Worm (Caenorhabditis elegans) whole organism, L3 larva: ENCODE results near the gene eor-1.

Experiments used
- ama-1 ChIP-seq: fragments of 150-350 bp; optimal IDR thresholded peaks from 2 replicates; lab custom pipeline; 2018
- ceh-16 ChIP-seq: sonication (generic microtip); optimal IDR thresholded peaks from 2 replicates; lab custom pipeline; 2017; ENCODE audit warnings: missing biosample characterization, missing genetic modification characterization
- ceh-9 ChIP-seq: sonication (generic microtip); optimal IDR thresholded peaks from 2 replicates; lab custom pipeline; 2018; ENCODE audit warnings: missing biosample characterization, missing genetic modification characterization
- elt-3 ChIP-seq, 3 experiments: fragments of 150-350 bp in 1 of 3; sonication (generic microtip) in 2 of 3; optimal IDR thresholded peaks; 2 replicates in 2 of 3; 4 replicates in 1 of 3; lab custom pipeline; 2014 to 2017; ENCODE audit warnings: missing biosample characterization in 3 of 3, missing genetic modification characterization in 3 of 3
- eor-1 ChIP-seq, 2 experiments: fragments of 150-350 bp; optimal IDR thresholded peaks; 2 replicates each; lab custom pipeline; 2014 to 2018; ENCODE audit warnings: missing biosample characterization in 2 of 2, missing genetic modification characterization in 2 of 2
- lin-39 ChIP-seq: fragments of 150-350 bp; optimal IDR thresholded peaks from 2 replicates; lab custom pipeline; 2018; ENCODE audit warnings: missing biosample characterization, missing genetic modification reagents, missing genetic modification characterization
- nhr-12 ChIP-seq: fragments of 150-350 bp; optimal IDR thresholded peaks from 2 replicates; lab custom pipeline; 2014; ENCODE audit warnings: missing biosample characterization, missing genetic modification characterization
- nhr-23 ChIP-seq: fragments of 150-350 bp; optimal IDR thresholded peaks from 2 replicates; lab custom pipeline; 2014; ENCODE audit warnings: missing biosample characterization, missing genetic modification reagents, missing genetic modification characterization
- nhr-28 ChIP-seq: fragments of 150-350 bp; optimal IDR thresholded peaks from 2 replicates; lab custom pipeline; 2014; ENCODE audit warnings: missing biosample characterization, missing genetic modification characterization
- pqm-1 ChIP-seq: fragments of 150-350 bp; optimal IDR thresholded peaks from 2 replicates; lab custom pipeline; 2017; ENCODE audit warnings: missing biosample characterization, missing genetic modification characterization, inconsistent platforms
- skn-1 ChIP-seq: fragments of 150-350 bp; optimal IDR thresholded peaks from 2 replicates; lab custom pipeline; 2014; ENCODE audit warnings: missing biosample characterization, missing genetic modification characterization
- snpc-4 ChIP-seq: fragments of 150-350 bp; optimal IDR thresholded peaks from 2 replicates; lab custom pipeline; 2014; ENCODE audit warnings: missing biosample characterization, missing genetic modification characterization
- ztf-11 ChIP-seq: fragments of 150-350 bp; optimal IDR thresholded peaks from 2 replicates; lab custom pipeline; 2014; ENCODE audit warnings: missing biosample characterization, missing genetic modification characterization
- ztf-4 ChIP-seq: fragments of 150-350 bp; optimal IDR thresholded peaks from 2 replicates; lab custom pipeline; 2014; ENCODE audit warnings: missing biosample characterization, missing genetic modification characterization

DNA sequence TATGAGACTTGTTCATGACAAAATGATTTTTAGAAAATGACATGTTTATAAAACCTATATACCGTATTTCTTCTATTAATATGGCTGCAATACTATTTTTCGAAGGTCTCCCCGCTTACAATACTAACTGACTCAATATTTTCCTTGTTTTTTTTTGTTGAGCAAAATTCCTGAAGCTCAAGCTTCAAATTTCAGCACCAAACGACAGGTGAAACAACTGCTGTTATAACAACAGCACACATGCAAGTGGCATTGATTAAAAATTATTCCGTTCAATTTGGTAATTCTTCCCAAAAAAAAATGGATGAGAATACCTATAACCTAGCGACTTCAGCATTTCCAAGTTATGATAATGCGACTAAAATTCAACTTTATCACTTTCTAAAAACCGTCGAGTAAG is 15.2 kb upstream of the eor-1 start, which contains the start of gene srw-94:
- TF ChIP-seq lin-39 (no peak), nhr-28 (tag; lab: Kevin White, UChicago) (no peak), ztf-11 (tag; lab: Kevin White, UChicago) (no peak), ceh-9 (tag; lab: Kevin White, UChicago) (no peak), ceh-16 (tag; lab: Kevin White, UChicago) (no peak), skn-1 (tag; lab: Kevin White, UChicago) (no peak), pqm-1 (tag; lab: Kevin White, UChicago) (no peak), nhr-23 (tag; lab: Kevin White, UChicago) (no peak), eor-1 (tag; optimal IDR thresholded peaks at IDR 0.05; lab: Kevin White, UChicago) (no peak), nhr-12 (tag; lab: Kevin White, UChicago) (no peak), ztf-4 (tag; lab: Kevin White, UChicago) (no peak), elt-3 (tag; optimal IDR thresholded peaks at IDR 0.05; lab: Kevin White, UChicago) (no peak), ama-1 (lab: Kevin White, UChicago) (no peak), snpc-4 (tag; lab: Kevin White, UChicago) (no peak)
